Fruit fly (Drosophila melanogaster): ENCODE data around the gene CG43319.

DNA sequence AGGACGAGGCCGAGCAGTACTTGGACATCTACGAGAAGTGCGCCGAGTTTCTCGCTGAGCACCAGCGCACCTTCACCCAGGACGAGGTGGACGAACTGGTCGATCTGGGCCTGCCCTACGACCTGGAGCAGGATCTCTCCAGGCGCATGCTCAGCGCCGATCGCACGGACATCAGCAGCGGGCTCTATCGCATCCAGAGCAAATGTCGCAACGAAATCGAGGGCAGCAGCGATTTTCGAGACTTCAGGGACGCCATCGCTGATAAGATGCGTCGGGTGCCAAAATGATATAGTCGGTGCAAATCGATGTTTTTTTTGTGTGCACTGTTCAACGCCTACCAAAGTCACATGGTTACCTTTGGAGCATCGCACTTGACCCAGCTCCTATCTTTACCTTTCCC lies 14.5 kb upstream of the CG43319 start:
- no peak for TF ChIP-seq CG12768 (GFP tag; optimal IDR thresholded peaks at IDR 0.05)
- no peak for TF ChIP-seq Clk (GFP tag; optimal IDR thresholded peaks at IDR 0.05)
- TF ChIP-seq CG7045 (GFP tag; optimal IDR thresholded peaks at IDR 0.05): no peak
- TF ChIP-seq Mnt (GFP tag; optimal IDR thresholded peaks at IDR 0.05): no peak
- TF ChIP-seq CG33017 (tag; optimal IDR thresholded peaks at IDR 0.05): no peak
- TF ChIP-seq pad (GFP tag; optimal IDR thresholded peaks at IDR 0.05): no peak
- TF ChIP-seq CG14711 (tag; optimal IDR thresholded peaks at IDR 0.05): no peak
- no peak for TF ChIP-seq Hr96 (GFP tag; optimal IDR thresholded peaks at IDR 0.05)
